Fruit fly (Drosophila melanogaster) whole organism, pupa: ENCODE measurements around the gene CG14693.
A peak's percentile ranks its signal among the peaks of the same experiment; 100 is the strongest.

Experiments used
- CG10348 ChIP-seq: fragments of 200-800 bp; sonication (Bioruptor generic); IDR thresholded peaks from 2 replicates; pipeline ENCODE4 v1.3.6; 2022; ENCODE audit warnings: missing biosample characterization, missing genetic modification characterization
- CG12605 ChIP-seq: fragments of 200-800 bp; sonication (Bioruptor generic); IDR thresholded peaks from 2 replicates; pipeline ENCODE4 v1.3.6; 2022; ENCODE audit warnings: missing biosample characterization, missing genetic modification characterization
- CG13204 ChIP-seq: fragments of 200-800 bp; sonication (Bioruptor generic); optimal IDR thresholded peaks from 2 replicates; lab custom pipeline; 2018; ENCODE audit warnings: missing biosample characterization, mild to moderate bottlenecking, missing genetic modification characterization, moderate library complexity
- CG14655 ChIP-seq: fragments of 200-800 bp; sonication (Bioruptor generic); optimal IDR thresholded peaks from 3 replicates; lab custom pipeline; 2017; ENCODE audit warnings: mild to moderate bottlenecking, missing biosample characterization, missing genetic modification reagents, missing genetic modification characterization
- CG15710 ChIP-seq: fragments of 200-800 bp; sonication (Bioruptor generic); optimal IDR thresholded peaks from 2 replicates; lab custom pipeline; 2018; ENCODE audit warnings: missing biosample characterization, mild to moderate bottlenecking, missing genetic modification characterization, moderate library complexity
- CG17806 ChIP-seq: fragments of 200-800 bp; sonication (Bioruptor generic); optimal IDR thresholded peaks from 2 replicates; lab custom pipeline; 2018; ENCODE audit warnings: missing biosample characterization, mild to moderate bottlenecking, missing genetic modification characterization, moderate library complexity
- CG32121 ChIP-seq: fragments of 200-800 bp; sonication (Bioruptor generic); IDR thresholded peaks from 2 replicates; pipeline ENCODE4 v1.3.6; 2022; ENCODE audit warnings: missing biosample characterization, missing genetic modification characterization
- CG34367 ChIP-seq: fragments of 200-800 bp; sonication (Bioruptor generic); optimal IDR thresholded peaks from 2 replicates; lab custom pipeline; 2018; ENCODE audit warnings: missing biosample characterization, mild to moderate bottlenecking, missing genetic modification characterization
- CG4496 ChIP-seq: fragments of 200-800 bp; sonication (Bioruptor generic); IDR thresholded peaks from 3 replicates; pipeline ENCODE4 v1.3.6; 2022; ENCODE audit warnings: missing biosample characterization, missing genetic modification characterization
- CG8159 ChIP-seq: fragments of 200-800 bp; sonication (Bioruptor generic); optimal IDR thresholded peaks from 3 replicates; lab custom pipeline; 2018; ENCODE audit warnings: missing biosample characterization, mild to moderate bottlenecking, missing genetic modification characterization, moderate library complexity
- CG8301 ChIP-seq: fragments of 200-800 bp; sonication (Bioruptor generic); optimal IDR thresholded peaks from 2 replicates; lab custom pipeline; 2018; ENCODE audit warnings: missing biosample characterization, mild to moderate bottlenecking, missing genetic modification characterization
- CG9948 ChIP-seq: fragments of 200-800 bp; sonication (Bioruptor generic); optimal IDR thresholded peaks from 2 replicates; lab custom pipeline; 2018; ENCODE audit warnings: missing biosample characterization, mild to moderate bottlenecking, missing genetic modification characterization, moderate library complexity
- D1 ChIP-seq: fragments of 200-800 bp; sonication (Bioruptor generic); optimal IDR thresholded peaks from 2 replicates; lab custom pipeline; 2018; ENCODE audit warnings: missing biosample characterization, mild to moderate bottlenecking, missing genetic modification characterization, moderate library complexity
- EcR ChIP-seq: fragments of 200-800 bp; sonication (Bioruptor generic); optimal IDR thresholded peaks from 3 replicates; lab custom pipeline; 2019; ENCODE audit warnings: missing biosample characterization, missing genetic modification characterization, mild to moderate bottlenecking, moderate library complexity, missing genetic modification reagents
- Ets98B ChIP-seq: fragments of 200-800 bp; sonication (Bioruptor generic); IDR thresholded peaks from 2 replicates; pipeline ENCODE4 v1.3.6; 2022; ENCODE audit warnings: missing biosample characterization, missing genetic modification characterization
- Pif1A ChIP-seq: fragments of 200-800 bp; sonication (Bioruptor generic); optimal IDR thresholded peaks from 3 replicates; lab custom pipeline; 2016; ENCODE audit warnings: missing biosample characterization, missing genetic modification characterization
- Pif1B ChIP-seq: fragments of 200-800 bp; sonication (Bioruptor generic); optimal IDR thresholded peaks from 3 replicates; lab custom pipeline; 2016; ENCODE audit warnings: missing biosample characterization, missing genetic modification characterization
- Snoo ChIP-seq: fragments of 200-800 bp; sonication (Bioruptor generic); optimal IDR thresholded peaks from 3 replicates; lab custom pipeline; 2017; ENCODE audit warnings: missing biosample characterization, mild to moderate bottlenecking, missing genetic modification characterization, inconsistent platforms
- fd96Ca ChIP-seq: fragments of 200-800 bp; sonication (Bioruptor generic); IDR thresholded peaks from 3 replicates; pipeline ENCODE4 v1.3.6; 2022; ENCODE audit warnings: missing biosample characterization, missing genetic modification characterization
- gl ChIP-seq: fragments of 200-800 bp; sonication (Bioruptor generic); optimal IDR thresholded peaks from 2 replicates; lab custom pipeline; 2018; ENCODE audit warnings: missing biosample characterization, mild to moderate bottlenecking, missing genetic modification characterization
- rn ChIP-seq: fragments of 200-800 bp; sonication (Bioruptor generic); IDR thresholded peaks from 2 replicates; pipeline ENCODE4 v1.3.6; 2022; ENCODE audit warnings: missing biosample characterization, missing genetic modification characterization

CG14693 gene

DNA sequence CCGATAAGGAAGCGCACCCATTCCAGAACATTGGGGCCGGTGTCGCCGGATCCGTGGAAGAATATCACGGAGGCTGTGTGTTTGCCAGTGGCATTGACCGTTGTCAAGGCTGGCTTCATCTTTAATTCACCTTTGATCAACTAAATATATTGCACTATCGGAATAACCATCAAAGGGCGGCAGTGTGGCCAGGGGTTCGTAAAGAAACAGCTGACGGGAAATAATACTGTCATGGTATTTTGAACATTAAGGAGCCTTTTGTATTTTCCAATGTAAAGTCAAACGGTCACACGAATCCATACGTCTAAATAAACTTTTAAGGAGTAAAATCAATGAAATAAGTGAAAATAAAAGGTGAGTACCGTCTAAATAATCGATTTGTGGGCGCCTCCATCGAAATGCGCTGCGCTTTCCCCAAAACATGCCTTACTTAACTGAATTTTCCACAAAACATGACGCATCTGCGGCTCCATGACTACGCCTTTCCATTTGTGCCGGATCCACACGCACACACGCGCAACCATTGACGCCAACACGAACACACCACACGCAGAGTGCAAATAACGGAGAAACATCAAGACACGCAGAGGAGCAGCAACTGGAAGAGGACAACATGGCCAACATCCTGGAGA lies 39.5 kb upstream of the CG14693 start, which contains the start of the genes CG6567 and CG4511:
Gene CG6567 (minus strand): TSS at position 209 of the 632 bp plus-strand sequence.
Gene CG4511 (plus strand): TSS at position 259 of the 632 bp plus-strand sequence.
- peak; percentile 32 for TF ChIP-seq EcR
- no peak for TF ChIP-seq CG9948
- TF ChIP-seq CG4496 (GFP tag; lab: Robert Waterston, UW), result 0 out of 3 replicates have a peak, but pooled peaks have one; percentile 35

DNA sequence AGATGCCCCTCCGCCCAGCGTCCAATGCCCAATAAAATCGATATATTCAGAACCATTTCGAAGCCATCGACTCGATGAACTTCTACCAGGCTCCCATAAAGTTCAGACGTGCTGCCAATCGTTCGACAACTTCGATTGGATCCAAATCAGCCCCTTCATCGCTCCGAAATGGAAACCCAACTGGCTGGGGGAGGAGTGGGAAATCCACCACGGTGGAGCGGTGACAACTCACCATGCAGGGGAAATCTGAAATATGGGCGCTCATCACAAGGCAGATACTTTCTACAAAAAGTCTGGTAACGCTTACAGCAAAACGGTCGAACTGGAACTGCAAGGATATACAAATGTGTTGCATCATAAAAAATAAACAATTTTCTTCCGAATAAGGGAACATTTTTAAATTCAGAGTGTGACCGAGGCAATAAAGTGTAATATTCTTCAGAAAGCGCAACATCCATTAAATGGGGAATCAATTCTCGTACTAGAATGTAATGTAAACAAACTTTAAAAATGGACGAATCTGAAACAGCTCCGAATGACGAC lies 37.5 kb upstream of the CG14693 start, which contains the start of gene CG4565:
Gene CG4565 (plus strand): TSS at position 493 of the 543 bp plus-strand sequence.
- TF ChIP-seq EcR (peak; percentile 13), CG4496 (GFP tag; lab: Robert Waterston, UW) (no peak)

- no peak for TF ChIP-seq gl (tag; lab: Kevin White, UChicago)
- TF ChIP-seq CG13204 (GFP tag; lab: Kevin White, UChicago), result no peak
- no peak for TF ChIP-seq CG32121 (GFP tag; lab: Robert Waterston, UW)
- no peak; the same call in 2 of the 3 replicates for TF ChIP-seq fd96Ca
- no peak for TF ChIP-seq CG34367 (tag; lab: Kevin White, UChicago)
- no peak for TF ChIP-seq Pif1A (GFP tag; lab: Kevin White, UChicago)
- no peak for TF ChIP-seq rn (GFP tag; lab: Robert Waterston, UW)
- TF ChIP-seq CG9948, result no peak
- no peak for TF ChIP-seq D1 (tag; lab: Kevin White, UChicago)
- TF ChIP-seq CG14655 (GFP tag; lab: Kevin White, UChicago), result no peak
- TF ChIP-seq CG8301 (tag; lab: Kevin White, UChicago), result no peak
- TF ChIP-seq CG12605 (GFP tag; lab: Robert Waterston, UW), result no peak
- no peak for TF ChIP-seq CG8159 (tag; lab: Kevin White, UChicago)
- TF ChIP-seq CG17806 (tag; lab: Kevin White, UChicago), result no peak
- no peak for TF ChIP-seq EcR
- no peak for TF ChIP-seq CG15710
- TF ChIP-seq Snoo (tag; lab: Kevin White, UChicago), result no peak
- no peak for TF ChIP-seq CG10348 (GFP tag; lab: Robert Waterston, UW)
- no peak for TF ChIP-seq CG4496 (GFP tag; lab: Robert Waterston, UW)
- no peak for TF ChIP-seq Pif1B
These were observed 35.8 kb upstream of the CG14693 start for dm6 chr3R:10850636-10851035.

- peak; percentile 91 for TF ChIP-seq CG15710
- TF ChIP-seq CG14655 (GFP tag; lab: Kevin White, UChicago), result peak; percentile 99
- TF ChIP-seq gl (tag; lab: Kevin White, UChicago), result peak; percentile 80
- TF ChIP-seq CG13204 (GFP tag; lab: Kevin White, UChicago), result peak; percentile 62
- peak; percentile 95 for TF ChIP-seq CG32121 (GFP tag; lab: Robert Waterston, UW)
- peak; percentile 76 for TF ChIP-seq EcR
- TF ChIP-seq Pif1B, result peak; percentile 93
- peak; percentile 88; the same call in 2 of the 3 replicates for TF ChIP-seq fd96Ca
- peak; percentile 85 for TF ChIP-seq Pif1A (GFP tag; lab: Kevin White, UChicago)
- peak; percentile 98 for TF ChIP-seq CG17806 (tag; lab: Kevin White, UChicago)
- peak; percentile 97 for TF ChIP-seq CG8159 (tag; lab: Kevin White, UChicago)
- TF ChIP-seq CG8301 (tag; lab: Kevin White, UChicago), result peak; percentile 96
- TF ChIP-seq CG34367 (tag; lab: Kevin White, UChicago), result peak; percentile 91
- peak; percentile 83 for TF ChIP-seq rn (GFP tag; lab: Robert Waterston, UW)
- peak; percentile 90 for TF ChIP-seq CG12605 (GFP tag; lab: Robert Waterston, UW)
- peak; percentile 94 for TF ChIP-seq Ets98B
- TF ChIP-seq CG9948, result peak; percentile 98
- peak; percentile 95 for TF ChIP-seq Snoo (tag; lab: Kevin White, UChicago)
- TF ChIP-seq CG4496 (GFP tag; lab: Robert Waterston, UW), result peak; percentile 95
- peak; percentile 52 for TF ChIP-seq CG10348 (GFP tag; lab: Robert Waterston, UW)
- TF ChIP-seq D1 (tag; lab: Kevin White, UChicago), result peak; percentile 98
These were observed 34.7 kb upstream of the CG14693 start, which contains the start of gene CG42394 for dm6 chr3R:10849515-10849973. Gene CG42394, plus strand, starts transcription at chr3R:10849825.

dm6 chr3R:10842422-10842821 lies 27.6 kb upstream of the CG14693 start:
- TF ChIP-seq CG9948, result peak; percentile 37
- TF ChIP-seq CG10348 (GFP tag; lab: Robert Waterston, UW), result no peak
- TF ChIP-seq Snoo (tag; lab: Kevin White, UChicago), result no peak
- peak; percentile 42 for TF ChIP-seq CG17806 (tag; lab: Kevin White, UChicago)
- peak; percentile 32 for TF ChIP-seq CG34367 (tag; lab: Kevin White, UChicago)
- no peak for TF ChIP-seq CG4496 (GFP tag; lab: Robert Waterston, UW)
- TF ChIP-seq CG12605 (GFP tag; lab: Robert Waterston, UW), result no peak
- no peak for TF ChIP-seq fd96Ca
- peak; percentile 47 for TF ChIP-seq CG8301 (tag; lab: Kevin White, UChicago)
- TF ChIP-seq D1 (tag; lab: Kevin White, UChicago), result no peak
- TF ChIP-seq CG14655 (GFP tag; lab: Kevin White, UChicago), result peak; percentile 75
- peak; percentile 52 for TF ChIP-seq CG8159 (tag; lab: Kevin White, UChicago)
- TF ChIP-seq CG15710, result peak; percentile 44
- no peak for TF ChIP-seq Pif1A (GFP tag; lab: Kevin White, UChicago)
- TF ChIP-seq CG32121 (GFP tag; lab: Robert Waterston, UW), result no peak
- TF ChIP-seq rn (GFP tag; lab: Robert Waterston, UW), result no peak
- TF ChIP-seq gl (tag; lab: Kevin White, UChicago), result peak; percentile 11
- TF ChIP-seq EcR, result no peak
- TF ChIP-seq CG13204 (GFP tag; lab: Kevin White, UChicago), result peak; percentile 42
- no peak for TF ChIP-seq Pif1B
- no peak for TF ChIP-seq Ets98B
